Fruit fly (Drosophila melanogaster) whole organism, prepupa: ENCODE measurements around the gene CG13306.

Experiments
- CG10669 ChIP-seq: fragments of 200-800 bp; sonication (Bioruptor generic); optimal IDR thresholded peaks from 3 replicates; lab custom pipeline; 2018; ENCODE audit warnings: missing biosample characterization, mild to moderate bottlenecking, missing genetic modification characterization, moderate library complexity
- CG6854 ChIP-seq: fragments of 200-800 bp; sonication (Bioruptor generic); optimal IDR thresholded peaks from 2 replicates; lab custom pipeline; 2017; ENCODE audit warnings: missing biosample characterization, mild to moderate bottlenecking, missing genetic modification characterization
- CG9139 ChIP-seq: fragments of 200-800 bp; sonication (Bioruptor generic); optimal IDR thresholded peaks from 3 replicates; lab custom pipeline; 2017; ENCODE audit warnings: missing biosample characterization, mild to moderate bottlenecking, missing genetic modification characterization
- Eip75B ChIP-seq: fragments of 200-800 bp; sonication (Bioruptor generic); optimal IDR thresholded peaks from 3 replicates; lab custom pipeline; 2016; ENCODE audit warnings: missing biosample characterization, missing genetic modification characterization
- Hr4 ChIP-seq: fragments of 200-800 bp; sonication (Bioruptor generic); optimal IDR thresholded peaks from 3 replicates; lab custom pipeline; 2016; ENCODE audit warnings: missing biosample characterization, missing genetic modification characterization
- Sox102F ChIP-seq: fragments of 200-800 bp; sonication (Bioruptor generic); optimal IDR thresholded peaks from 2 replicates; lab custom pipeline; 2016; ENCODE audit warnings: missing biosample characterization, mild to moderate bottlenecking, missing genetic modification characterization
- salr ChIP-seq, 2 experiments: fragments of 200-800 bp; sonication (Bioruptor generic); optimal IDR thresholded peaks; 3 replicates each; lab custom pipeline; 2016 to 2018; ENCODE audit warnings: missing biosample characterization in 2 of 2, missing genetic modification characterization in 2 of 2, mild to moderate bottlenecking in 1 of 2
- vri ChIP-seq: fragments of 200-800 bp; sonication (Bioruptor generic); optimal IDR thresholded peaks from 3 replicates; lab custom pipeline; 2016; ENCODE audit warnings: missing biosample characterization, mild to moderate bottlenecking, missing genetic modification characterization

DNA sequence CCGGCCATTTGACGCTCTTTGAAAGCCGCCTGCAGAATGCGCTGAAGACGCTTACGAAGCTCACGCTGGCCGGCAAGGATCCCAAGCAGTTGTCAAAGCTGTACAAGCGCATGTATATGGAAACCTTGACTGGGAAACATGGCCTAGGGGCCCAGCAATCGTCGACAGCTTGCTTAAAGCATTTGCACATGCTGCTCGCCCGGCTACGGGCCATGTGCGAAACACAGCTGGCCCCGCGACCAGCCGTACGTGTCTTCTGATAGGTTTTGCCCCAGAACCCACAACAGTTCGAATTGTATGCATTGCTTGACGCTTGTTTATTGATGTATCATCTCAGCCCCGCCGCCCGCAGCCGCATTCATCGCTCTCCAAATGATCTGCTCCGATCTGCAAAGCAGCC, 24.3 kb downstream of the CG13306 start:
- no peak for TF ChIP-seq CG9139
- no peak for TF ChIP-seq Eip75B
- TF ChIP-seq CG6854 (GFP tag; lab: Kevin White, UChicago), result no peak
- no peak for TF ChIP-seq Sox102F (GFP tag; lab: Kevin White, UChicago)
- TF ChIP-seq CG10669 (GFP tag; lab: Kevin White, UChicago), result no peak
- TF ChIP-seq Hr4, result no peak
- no peak for TF ChIP-seq salr (GFP tag; optimal IDR thresholded peaks at IDR 0.05; lab: Kevin White, UChicago)
- no peak for TF ChIP-seq vri (GFP tag; lab: Kevin White, UChicago)
